1 fruit fly cellular context compared by ENCODE assay signal in the genomic region with DNA sequence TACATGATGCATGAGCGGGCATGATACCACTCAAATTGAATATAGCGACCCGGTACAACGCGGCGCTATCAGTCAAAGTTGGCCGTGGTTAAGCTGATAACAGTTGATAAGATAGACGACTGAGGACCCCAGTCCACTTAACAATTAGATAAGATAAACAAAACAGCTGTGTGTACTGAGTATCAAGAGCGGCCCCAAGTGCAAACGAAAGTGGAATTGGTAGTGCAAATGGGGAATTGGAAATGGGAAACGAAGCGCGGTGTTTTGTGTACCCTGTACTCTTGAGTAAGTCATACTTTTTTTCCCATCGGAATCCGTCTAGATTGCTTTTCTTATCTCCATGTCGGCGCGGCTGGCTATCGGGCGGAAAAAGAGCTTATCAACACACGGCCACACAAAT.
TF ChIP-seq lines count a peak whose summit lies in the region.

No protein-coding gene starts in this region.

TF ChIP-seq in whole organism, embryonic, 481 proteins besides CTCF, POLR2A, EP300 and RAD21 (continued from another document):
- no peak for TF ChIP-seq Dip3 (GFP tag; optimal IDR thresholded peaks at IDR 0.05; lab: Kevin White, UChicago)
- no peak for TF ChIP-seq abd-A (tag; optimal IDR thresholded peaks at IDR 0.05; lab: Kevin White, UChicago)
- no peak for TF ChIP-seq gem (tag; optimal IDR thresholded peaks at IDR 0.05; lab: Kevin White, UChicago)
- peak; percentile 1 for TF ChIP-seq CG34376 (GFP tag; optimal IDR thresholded peaks at IDR 0.05; lab: Kevin White, UChicago)
- no peak for TF ChIP-seq Rfx (GFP tag; IDR thresholded peaks at IDR 0.05; lab: Robert Waterston, UW)
- TF ChIP-seq CG2129 (GFP tag; IDR thresholded peaks at IDR 0.05; lab: Robert Waterston, UW; ENCODE audit: partially characterized antibody) = no peak
- no peak for TF ChIP-seq kni (GFP tag; optimal IDR thresholded peaks at IDR 0.05; lab: Kevin White, UChicago)
- peak; percentile 16 for TF ChIP-seq cwo (GFP tag; optimal IDR thresholded peaks at IDR 0.05; lab: Kevin White, UChicago)
- TF ChIP-seq pan (optimal IDR thresholded peaks at IDR 0.05; lab: Kevin White, UChicago) = no peak
- no peak for TF ChIP-seq pan (GFP tag; optimal IDR thresholded peaks at IDR 0.05 in 1 of 2, IDR thresholded peaks at IDR 0.05 in 1 of 2)
- no peak for TF ChIP-seq Hand (GFP tag; optimal IDR thresholded peaks at IDR 0.05; lab: Kevin White, UChicago)
- TF ChIP-seq CG13894 (tag; optimal IDR thresholded peaks at IDR 0.05; lab: Kevin White, UChicago) = no peak
- no peak for TF ChIP-seq Sin3A (optimal IDR thresholded peaks at IDR 0.05; lab: Kevin White, UChicago)
- no peak for TF ChIP-seq aop (GFP tag; IDR thresholded peaks at IDR 0.05; lab: Robert Waterston, UW)
- no peak for TF ChIP-seq CG34422 (GFP tag; IDR thresholded peaks at IDR 0.05; lab: Robert Waterston, UW)
- TF ChIP-seq Fer2 (tag; optimal IDR thresholded peaks at IDR 0.05; lab: Kevin White, UChicago) = no peak
- no peak for TF ChIP-seq CG7745 (tag; optimal IDR thresholded peaks at IDR 0.05; lab: Kevin White, UChicago)
- TF ChIP-seq her (GFP tag; optimal IDR thresholded peaks at IDR 0.05; lab: Kevin White, UChicago) = no peak
- TF ChIP-seq gfzf (GFP tag; optimal IDR thresholded peaks at IDR 0.05; lab: Kevin White, UChicago) = no peak
- TF ChIP-seq lbe (GFP tag; optimal IDR thresholded peaks at IDR 0.05; lab: Kevin White, UChicago) = no peak
- no peak for TF ChIP-seq Mrtf (GFP tag; IDR thresholded peaks at IDR 0.05; lab: Robert Waterston, UW)
- 0 out of 3 replicates have a peak, but pooled peaks have one; percentile 33 for TF ChIP-seq otp (GFP tag; IDR thresholded peaks at IDR 0.05; lab: Robert Waterston, UW)
- no peak for TF ChIP-seq knrl (GFP tag; IDR thresholded peaks at IDR 0.05; lab: Robert Waterston, UW; ENCODE audit: partially characterized antibody)
- no peak for TF ChIP-seq sc (optimal IDR thresholded peaks at IDR 0.05; lab: Kevin White, UChicago)
- TF ChIP-seq sc (GFP tag; optimal IDR thresholded peaks at IDR 0.05; lab: Kevin White, UChicago) = no peak
- no peak for TF ChIP-seq zfh1 (GFP tag; IDR thresholded peaks at IDR 0.05; lab: Robert Waterston, UW)
- no peak for TF ChIP-seq Abd-B (GFP tag; optimal IDR thresholded peaks at IDR 0.05; lab: Kevin White, UChicago)
- TF ChIP-seq CG15514 (GFP tag; optimal IDR thresholded peaks at IDR 0.05; lab: Kevin White, UChicago) = no peak
- TF ChIP-seq exex (tag; optimal IDR thresholded peaks at IDR 0.05; lab: Kevin White, UChicago) = peak; percentile 34
- TF ChIP-seq pnt (GFP tag; optimal IDR thresholded peaks at IDR 0.05; lab: Kevin White, UChicago) = no peak
- no peak for TF ChIP-seq Drgx (GFP tag; IDR thresholded peaks at IDR 0.05; lab: Robert Waterston, UW)
- TF ChIP-seq sug (tag; optimal IDR thresholded peaks at IDR 0.05; lab: Kevin White, UChicago) = peak; percentile 81
- no peak for TF ChIP-seq MESR4 (GFP tag; optimal IDR thresholded peaks at IDR 0.05; lab: Kevin White, UChicago)
- TF ChIP-seq CrebB (tag; optimal IDR thresholded peaks at IDR 0.05; lab: Kevin White, UChicago) = no peak
- TF ChIP-seq C15 (GFP tag; IDR thresholded peaks at IDR 0.05; lab: Robert Waterston, UW) = no peak
- peak; percentile 57 for TF ChIP-seq grn (GFP tag; optimal IDR thresholded peaks at IDR 0.05; lab: Kevin White, UChicago)
- no peak for TF ChIP-seq CG10565 (GFP tag; optimal IDR thresholded peaks at IDR 0.05; lab: Kevin White, UChicago)
- no peak for TF ChIP-seq lola (GFP tag; optimal IDR thresholded peaks at IDR 0.05; lab: Kevin White, UChicago)
- peak; percentile 78 for TF ChIP-seq sens (GFP tag; lab: Kevin White, UChicago)
- TF ChIP-seq CG17385 (GFP tag; optimal IDR thresholded peaks at IDR 0.05; lab: Kevin White, UChicago) = no peak
- 0 out of 4 replicates have a peak, but pooled peaks have one; percentile 20 for TF ChIP-seq chinmo (GFP tag; IDR thresholded peaks at IDR 0.05; lab: Robert Waterston, UW; ENCODE audit: partially characterized antibody)
- TF ChIP-seq CG2116 (GFP tag; optimal IDR thresholded peaks at IDR 0.05; lab: Kevin White, UChicago) = no peak
- TF ChIP-seq Med (GFP tag; lab: Kevin White, UChicago) = peak; percentile 73
- TF ChIP-seq Nf-YA (GFP tag; IDR thresholded peaks at IDR 0.05; lab: Robert Waterston, UW) = no peak
- TF ChIP-seq tx (GFP tag; optimal IDR thresholded peaks at IDR 0.05; lab: Kevin White, UChicago) = no peak
- TF ChIP-seq CG12744 (GFP tag; optimal IDR thresholded peaks at IDR 0.05; lab: Kevin White, UChicago) = no peak
- no peak for TF ChIP-seq oc (tag; optimal IDR thresholded peaks at IDR 0.05; lab: Kevin White, UChicago)
- TF ChIP-seq sna (GFP tag; IDR thresholded peaks at IDR 0.05; lab: Robert Waterston, UW; ENCODE audit: partially characterized antibody) = no peak
- TF ChIP-seq gcm2 (GFP tag; optimal IDR thresholded peaks at IDR 0.05; lab: Kevin White, UChicago) = no peak
- TF ChIP-seq CG10321 (GFP tag; IDR thresholded peaks at IDR 0.05; lab: Robert Waterston, UW) = no peak
- no peak for TF ChIP-seq amos (GFP tag; IDR thresholded peaks at IDR 0.05; lab: Robert Waterston, UW; ENCODE audit: partially characterized antibody)
- TF ChIP-seq row (GFP tag; IDR thresholded peaks at IDR 0.05; lab: Robert Waterston, UW) = peak; percentile 39; the same call in 2 of the 3 replicates
- no peak for TF ChIP-seq dpn (GFP tag; optimal IDR thresholded peaks at IDR 0.05; lab: Kevin White, UChicago)
- TF ChIP-seq CG1647 (GFP tag; optimal IDR thresholded peaks at IDR 0.05; lab: Kevin White, UChicago) = no peak
- no peak for TF ChIP-seq toy (GFP tag; IDR thresholded peaks at IDR 0.05; lab: Robert Waterston, UW)
- TF ChIP-seq dati (GFP tag; IDR thresholded peaks at IDR 0.05; lab: Robert Waterston, UW) = no peak
- no peak for TF ChIP-seq E2f2 (GFP tag; IDR thresholded peaks at IDR 0.05; lab: Robert Waterston, UW)
- 0 out of 2 replicates have a peak, but pooled peaks have one; percentile 26 for TF ChIP-seq Ptx1 (GFP tag; IDR thresholded peaks at IDR 0.05; lab: Robert Waterston, UW)
- peak; percentile 63 for TF ChIP-seq mirr (GFP tag; optimal IDR thresholded peaks at IDR 0.05; lab: Kevin White, UChicago)
- TF ChIP-seq cg (GFP tag; optimal IDR thresholded peaks at IDR 0.05; lab: Kevin White, UChicago) = no peak
- TF ChIP-seq sisA (GFP tag; IDR thresholded peaks at IDR 0.05; lab: Robert Waterston, UW) = no peak
- TF ChIP-seq CG18764 (GFP tag; optimal IDR thresholded peaks at IDR 0.05; lab: Kevin White, UChicago) = no peak
- 0 out of 3 replicates have a peak, but pooled peaks have one; percentile 19 for TF ChIP-seq so (GFP tag; IDR thresholded peaks at IDR 0.05; lab: Robert Waterston, UW)
- no peak for TF ChIP-seq fd64A (GFP tag; optimal IDR thresholded peaks at IDR 0.05; lab: Kevin White, UChicago)
- TF ChIP-seq tap (tag; optimal IDR thresholded peaks at IDR 0.05; lab: Kevin White, UChicago) = no peak
- TF ChIP-seq CG1792 (GFP tag; optimal IDR thresholded peaks at IDR 0.05; lab: Kevin White, UChicago) = no peak
- TF ChIP-seq en (GFP tag; optimal IDR thresholded peaks at IDR 0.05; lab: Kevin White, UChicago) = no peak
- TF ChIP-seq ham (GFP tag; IDR thresholded peaks at IDR 0.05; lab: Robert Waterston, UW) = no peak
- no peak for TF ChIP-seq eve (GFP tag; optimal IDR thresholded peaks at IDR 0.05; lab: Kevin White, UChicago)
- no peak for TF ChIP-seq CG12236 (GFP tag; optimal IDR thresholded peaks at IDR 0.05; lab: Kevin White, UChicago)
- no peak for TF ChIP-seq wek (GFP tag; optimal IDR thresholded peaks at IDR 0.05; lab: Kevin White, UChicago)
- no peak for TF ChIP-seq HmgD (GFP tag; optimal IDR thresholded peaks at IDR 0.05; lab: Kevin White, UChicago)
- no peak for TF ChIP-seq CG31224 (GFP tag; IDR thresholded peaks at IDR 0.05; lab: Robert Waterston, UW)
- TF ChIP-seq Sry-β (GFP tag; optimal IDR thresholded peaks at IDR 0.05; lab: Kevin White, UChicago) = no peak
- no peak for TF ChIP-seq HLH54F (GFP tag; optimal IDR thresholded peaks at IDR 0.05; lab: Kevin White, UChicago)
- TF ChIP-seq CG1603 (tag; optimal IDR thresholded peaks at IDR 0.05; lab: Kevin White, UChicago) = no peak
- no peak for TF ChIP-seq CG32772 (GFP tag; IDR thresholded peaks at IDR 0.05; lab: Robert Waterston, UW)
- TF ChIP-seq GATAe (GFP tag; conservative IDR thresholded peaks at IDR 0.05; lab: Robert Waterston, UW) = peak; percentile 92
- no peak for TF ChIP-seq CG7271 (tag; optimal IDR thresholded peaks at IDR 0.05; lab: Kevin White, UChicago)
- TF ChIP-seq pfk (GFP tag; optimal IDR thresholded peaks at IDR 0.05; lab: Kevin White, UChicago) = peak; percentile 0
- no peak for TF ChIP-seq bigmax (GFP tag; optimal IDR thresholded peaks at IDR 0.05; lab: Kevin White, UChicago)
- no peak for TF ChIP-seq nerfin-1 (tag; optimal IDR thresholded peaks at IDR 0.05; lab: Kevin White, UChicago)
- TF ChIP-seq ken (GFP tag; IDR thresholded peaks at IDR 0.05; lab: Robert Waterston, UW) = no peak
- no peak for TF ChIP-seq Jarid2 (GFP tag; optimal IDR thresholded peaks at IDR 0.05; lab: Kevin White, UChicago)
- no peak for TF ChIP-seq Side (GFP tag; optimal IDR thresholded peaks at IDR 0.05; lab: Kevin White, UChicago)
- TF ChIP-seq CG2678 (tag; optimal IDR thresholded peaks at IDR 0.05; lab: Kevin White, UChicago) = no peak
- no peak for TF ChIP-seq CG14965 (GFP tag; optimal IDR thresholded peaks at IDR 0.05; lab: Kevin White, UChicago; ENCODE audit: borderline replicate concordance)
- no peak for TF ChIP-seq scrt (GFP tag; optimal IDR thresholded peaks at IDR 0.05; lab: Kevin White, UChicago)
- no peak for TF ChIP-seq CG10274 (GFP tag; optimal IDR thresholded peaks at IDR 0.05; lab: Kevin White, UChicago)
- TF ChIP-seq slbo (GFP tag; IDR thresholded peaks at IDR 0.05; lab: Robert Waterston, UW) = 0 out of 2 replicates have a peak, but pooled peaks have one; percentile 13
- no peak for TF ChIP-seq CG11398 (GFP tag; optimal IDR thresholded peaks at IDR 0.05; lab: Kevin White, UChicago)
- no peak for TF ChIP-seq CG13424 (tag; optimal IDR thresholded peaks at IDR 0.05; lab: Kevin White, UChicago)
- no peak for TF ChIP-seq CG5953 (GFP tag; IDR thresholded peaks at IDR 0.05; lab: Robert Waterston, UW)
- TF ChIP-seq dan (GFP tag; IDR thresholded peaks at IDR 0.05; lab: Robert Waterston, UW) = no peak
- TF ChIP-seq trh (GFP tag; optimal IDR thresholded peaks at IDR 0.05; lab: Kevin White, UChicago) = no peak
- no peak for TF ChIP-seq ac (GFP tag; optimal IDR thresholded peaks at IDR 0.05; lab: Kevin White, UChicago)
- TF ChIP-seq jigr1 (GFP tag; IDR thresholded peaks at IDR 0.05; lab: Robert Waterston, UW) = no peak
- TF ChIP-seq br (optimal IDR thresholded peaks at IDR 0.05; lab: Kevin White, UChicago) = no peak
- no peak for TF ChIP-seq Ssrp (tag; optimal IDR thresholded peaks at IDR 0.05; lab: Kevin White, UChicago)
- TF ChIP-seq esg (GFP tag; conservative IDR thresholded peaks at IDR 0.05; lab: Robert Waterston, UW) = no peak
- no peak for TF ChIP-seq CG18262 (tag; optimal IDR thresholded peaks at IDR 0.05; lab: Kevin White, UChicago)
- TF ChIP-seq PHDP (tag; optimal IDR thresholded peaks at IDR 0.05; lab: Kevin White, UChicago) = no peak
- TF ChIP-seq pros (GFP tag; optimal IDR thresholded peaks at IDR 0.05; lab: Kevin White, UChicago) = no peak
- TF ChIP-seq Dp (GFP tag; optimal IDR thresholded peaks at IDR 0.05; lab: Kevin White, UChicago) = no peak
- TF ChIP-seq CG7839 (tag; optimal IDR thresholded peaks at IDR 0.05; lab: Kevin White, UChicago) = no peak
- no peak for TF ChIP-seq tup (GFP tag; optimal IDR thresholded peaks at IDR 0.05; lab: Kevin White, UChicago)
- TF ChIP-seq CG12769 (tag; optimal IDR thresholded peaks at IDR 0.05; lab: Kevin White, UChicago) = peak; percentile 36
- no peak for TF ChIP-seq shn (GFP tag; optimal IDR thresholded peaks at IDR 0.05; lab: Kevin White, UChicago)
- TF ChIP-seq hth (optimal IDR thresholded peaks at IDR 0.05; lab: Kevin White, UChicago) = no peak
- no peak for TF ChIP-seq CG4328 (GFP tag; optimal IDR thresholded peaks at IDR 0.05; lab: Kevin White, UChicago)
- TF ChIP-seq Xbp1 (GFP tag; optimal IDR thresholded peaks at IDR 0.05; lab: Kevin White, UChicago) = no peak
- TF ChIP-seq CG11504 (tag; optimal IDR thresholded peaks at IDR 0.05; lab: Kevin White, UChicago) = no peak
- no peak for TF ChIP-seq CG12219 (GFP tag; optimal IDR thresholded peaks at IDR 0.05; lab: Kevin White, UChicago)
- TF ChIP-seq CG32767 (GFP tag; IDR thresholded peaks at IDR 0.05; lab: Robert Waterston, UW) = no peak
- peak; percentile 51 for TF ChIP-seq twi (tag; optimal IDR thresholded peaks at IDR 0.05; lab: Kevin White, UChicago)
- no peak for TF ChIP-seq CG11560 (tag; IDR thresholded peaks at IDR 0.05; lab: Robert Waterston, UW)
- TF ChIP-seq CG10462 (GFP tag; optimal IDR thresholded peaks at IDR 0.05; lab: Kevin White, UChicago) = no peak
